Worm (Caenorhabditis elegans) whole organism, early embryonic: ENCODE results near the gene ceh-90.

Experiments
- B0310.2 ChIP-seq: sonication (generic microtip); optimal IDR thresholded peaks from 2 replicates; lab custom pipeline; 2016; ENCODE audit warnings: mild to moderate bottlenecking, missing genetic modification characterization, missing compliant biosample characterization
- F13C5.2 ChIP-seq: sonication (generic microtip); optimal IDR thresholded peaks from 2 replicates; lab custom pipeline; 2017; ENCODE audit warnings: mild to moderate bottlenecking, missing genetic modification characterization, inconsistent platforms, missing compliant biosample characterization
- aly-1 ChIP-seq: sonication (generic microtip); optimal IDR thresholded peaks from 2 replicates; lab custom pipeline; 2016; ENCODE audit warnings: missing genetic modification characterization, missing compliant biosample characterization
- ama-1 ChIP-seq: fragments of 150-350 bp; optimal IDR thresholded peaks from 2 replicates; lab custom pipeline; 2014
- ceh-13 ChIP-seq: fragments of 200-800 bp; sonication (Bioruptor generic); optimal IDR thresholded peaks from 2 replicates; lab custom pipeline; 2018; ENCODE audit warnings: mild to moderate bottlenecking, missing genetic modification characterization, missing compliant biosample characterization
- ceh-36 ChIP-seq: sonication (generic microtip); optimal IDR thresholded peaks from 2 replicates; lab custom pipeline; 2016; ENCODE audit warnings: missing genetic modification characterization, inconsistent platforms, missing compliant biosample characterization
- ets-7 ChIP-seq: sonication (generic microtip); optimal IDR thresholded peaks from 2 replicates; lab custom pipeline; 2016; ENCODE audit warnings: missing genotype, missing genetic modification characterization, missing compliant biosample characterization
- flt-1 ChIP-seq: fragments of 200-800 bp; sonication (Bioruptor generic); IDR thresholded peaks from 2 replicates; pipeline ENCODE4 v1.3.6; 2022; ENCODE audit warnings: missing genetic modification characterization, missing compliant biosample characterization
- hmbx-1 ChIP-seq: sonication (generic microtip); optimal IDR thresholded peaks from 2 replicates; lab custom pipeline; 2016; ENCODE audit warnings: mild to moderate bottlenecking, missing genetic modification characterization, missing compliant biosample characterization
- hmg-4 ChIP-seq: fragments of 200-800 bp; sonication (Bioruptor generic); optimal IDR thresholded peaks from 2 replicates; lab custom pipeline; 2018; ENCODE audit warnings: mild to moderate bottlenecking, missing genetic modification characterization, missing compliant biosample characterization
- hnd-1 ChIP-seq: sonication (generic microtip); optimal IDR thresholded peaks from 2 replicates; lab custom pipeline; 2016; ENCODE audit warnings: missing genetic modification characterization, missing compliant biosample characterization
- pes-1 ChIP-seq: fragments of 200-800 bp; sonication (Bioruptor generic); IDR thresholded peaks from 2 replicates; pipeline ENCODE4 v1.3.6; 2022; ENCODE audit warnings: missing genetic modification reagents, missing genetic modification characterization, missing compliant biosample characterization
- scrt-1 ChIP-seq: fragments of 200-800 bp; sonication (Bioruptor generic); IDR thresholded peaks from 2 replicates; pipeline ENCODE4 v1.3.6; 2022; ENCODE audit warnings: missing genetic modification characterization, missing compliant biosample characterization
- sea-1 ChIP-seq: fragments of 200-800 bp; sonication (Bioruptor generic); conservative IDR thresholded peaks from 2 replicates; pipeline ENCODE4 v1.3.6; 2022; ENCODE audit warnings: missing genetic modification characterization, missing compliant biosample characterization
- tbx-11 ChIP-seq: fragments of 200-800 bp; sonication (Bioruptor generic); IDR thresholded peaks from 2 replicates; pipeline ENCODE4 v1.3.6; 2022; ENCODE audit warnings: missing genetic modification characterization, missing compliant biosample characterization
- tbx-37 ChIP-seq: fragments of 200-800 bp; sonication (Bioruptor generic); conservative IDR thresholded peaks from 2 replicates; pipeline ENCODE4 v1.3.6; 2022; ENCODE audit warnings: missing genetic modification reagents, missing genetic modification characterization, missing compliant biosample characterization
- tra-4 ChIP-seq: sonication (generic microtip); optimal IDR thresholded peaks from 2 replicates; lab custom pipeline; 2017; ENCODE audit warnings: missing genetic modification characterization, missing compliant biosample characterization

The ceh-90 gene

DNA sequence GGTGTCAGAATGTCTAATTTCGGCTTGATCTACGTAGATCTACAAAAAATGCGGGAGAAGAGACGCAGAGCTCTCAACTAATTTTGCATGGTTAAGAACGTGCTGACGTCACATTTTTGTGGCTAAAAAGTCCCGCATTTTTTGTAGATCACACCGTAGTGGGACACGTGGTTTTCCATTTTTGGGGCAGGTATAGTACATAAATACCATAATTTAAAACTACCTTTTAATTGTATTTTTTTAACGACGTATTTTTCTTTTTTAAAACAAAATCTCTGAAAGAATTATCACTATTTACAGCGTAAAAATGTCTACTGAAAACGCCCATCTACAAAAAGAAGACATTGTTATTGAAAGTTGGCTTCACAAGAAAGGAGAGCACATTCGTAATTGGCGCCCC is 9.4 kb downstream of the ceh-90 start, which contains the start of gene akt-2:
TSS of gene akt-2 (plus strand) at position 301 of the 400 bp plus-strand sequence.
- no peak for TF ChIP-seq ceh-36 (tag; lab: Kevin White, UChicago)

DNA sequence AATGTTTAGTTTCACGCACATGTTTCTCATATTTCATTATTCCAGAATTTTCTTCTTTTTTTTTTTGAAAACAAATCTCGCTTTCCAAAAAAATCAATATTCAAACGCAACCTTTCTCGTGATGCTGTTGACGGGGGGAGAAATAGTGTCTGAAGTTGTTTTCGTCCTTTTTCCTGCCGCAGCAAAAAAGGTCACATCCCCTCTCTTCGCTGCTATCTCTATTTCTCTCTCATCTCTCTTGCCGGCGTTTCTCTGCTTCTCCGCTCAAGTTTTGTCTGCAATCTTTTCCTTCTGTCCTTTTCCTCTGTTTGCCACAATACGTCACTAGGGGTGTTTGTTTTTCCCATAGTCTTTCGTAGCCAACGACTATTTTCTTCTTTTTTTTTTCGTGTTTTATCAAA is 10.1 kb downstream of the ceh-90 start:
- no peak for TF ChIP-seq flt-1 (GFP tag; lab: Robert Waterston, UW)
- TF ChIP-seq pes-1 (GFP tag; lab: Robert Waterston, UW), result no peak
- TF ChIP-seq tra-4 (tag; lab: Kevin White, UChicago), result no peak
- no peak for TF ChIP-seq scrt-1 (GFP tag; lab: Robert Waterston, UW)
- no peak for TF ChIP-seq hmg-4 (GFP tag; lab: Kevin White, UChicago)
- no peak for TF ChIP-seq F13C5.2 (tag; lab: Kevin White, UChicago)
- no peak for TF ChIP-seq ceh-36 (tag; lab: Kevin White, UChicago)
- TF ChIP-seq ets-7 (tag; lab: Kevin White, UChicago), result no peak
- TF ChIP-seq hnd-1 (tag; lab: Kevin White, UChicago), result no peak
- TF ChIP-seq B0310.2 (tag; lab: Kevin White, UChicago), result no peak
- TF ChIP-seq sea-1, result no peak
- no peak for TF ChIP-seq tbx-37 (GFP tag; lab: Robert Waterston, UW)
- no peak for TF ChIP-seq ama-1
- no peak for TF ChIP-seq ceh-13 (GFP tag; lab: Kevin White, UChicago)
- no peak for TF ChIP-seq aly-1
- TF ChIP-seq tbx-11 (GFP tag; lab: Robert Waterston, UW), result no peak
- no peak for TF ChIP-seq hmbx-1

DNA sequence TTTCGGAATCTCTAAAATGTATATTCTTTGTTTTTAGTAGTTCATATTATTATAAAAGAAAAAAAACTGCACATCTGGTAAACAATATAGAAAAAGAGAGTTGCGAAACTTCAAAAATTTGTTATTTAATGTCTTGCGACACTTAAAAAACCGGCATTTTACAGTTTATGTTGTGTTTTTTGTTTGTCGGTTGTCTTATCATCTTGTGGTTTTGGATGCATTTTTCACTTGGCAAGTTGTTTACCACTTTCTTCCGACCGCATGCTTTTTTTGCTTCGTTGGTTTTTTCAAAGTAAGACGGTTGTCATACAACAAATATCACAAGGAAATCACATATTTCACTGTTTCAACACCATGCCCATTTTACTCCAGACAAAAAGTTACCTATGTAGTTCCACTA is 11.2 kb downstream of the ceh-90 start:
- TF ChIP-seq hmg-4 (GFP tag; lab: Kevin White, UChicago) (no peak), tra-4 (tag; lab: Kevin White, UChicago) (no peak), sea-1 (no peak), flt-1 (GFP tag; lab: Robert Waterston, UW) (no peak), ets-7 (tag; lab: Kevin White, UChicago) (no peak), hnd-1 (tag; lab: Kevin White, UChicago) (no peak), ama-1 (no peak), hmbx-1 (no peak), B0310.2 (tag; lab: Kevin White, UChicago) (no peak), scrt-1 (GFP tag; lab: Robert Waterston, UW) (no peak), aly-1 (no peak), ceh-36 (tag; lab: Kevin White, UChicago) (no peak), tbx-11 (GFP tag; lab: Robert Waterston, UW) (no peak), ceh-13 (GFP tag; lab: Kevin White, UChicago) (no peak)

ce11 chrX:14141896-14142392 is 14.9 kb downstream of the ceh-90 start, which contains the start of gene ceh-89:
Gene ceh-89, plus strand, starts transcription at chrX:14141946.
- TF ChIP-seq hnd-1 (tag; lab: Kevin White, UChicago) (no peak), tra-4 (tag; lab: Kevin White, UChicago) (no peak), tbx-37 (GFP tag; lab: Robert Waterston, UW) (no peak), scrt-1 (GFP tag; lab: Robert Waterston, UW) (no peak), B0310.2 (tag; lab: Kevin White, UChicago) (no peak), pes-1 (GFP tag; lab: Robert Waterston, UW) (no peak), hmbx-1 (no peak), ama-1 (no peak), ceh-13 (GFP tag; lab: Kevin White, UChicago) (no peak), flt-1 (GFP tag; lab: Robert Waterston, UW) (no peak), aly-1 (no peak), hmg-4 (GFP tag; lab: Kevin White, UChicago) (no peak), ceh-36 (tag; lab: Kevin White, UChicago) (no peak), sea-1 (no peak)

ce11 chrX:14141344-14141841 is 15.4 kb downstream of the ceh-90 start:
- no peak for TF ChIP-seq tbx-37 (GFP tag; lab: Robert Waterston, UW)

DNA sequence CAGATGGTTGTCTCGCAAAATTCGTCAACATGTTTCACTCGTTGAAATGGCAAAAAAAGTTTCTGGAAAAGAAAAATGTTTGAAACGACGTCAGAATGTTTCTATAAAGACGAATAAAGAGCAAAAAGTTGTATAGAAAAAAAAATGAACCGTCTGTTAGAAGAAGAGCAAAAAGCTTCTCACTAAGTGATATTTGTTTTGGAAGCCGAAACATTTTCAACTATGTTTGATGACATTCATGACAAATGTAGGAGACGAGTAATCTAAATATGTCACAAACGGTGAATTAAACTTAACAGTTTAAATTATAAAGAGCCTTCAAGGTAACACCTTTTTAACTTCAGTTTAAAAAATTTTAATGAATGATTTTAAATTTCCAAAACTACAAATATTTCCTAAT is 16.8 kb downstream of the ceh-90 start, which contains the start of gene nkat-1:
TSS of gene nkat-1 (minus strand) at position 101 of the 400 bp plus-strand sequence.
- TF ChIP-seq tra-4 (tag; lab: Kevin White, UChicago), result no peak
- no peak for TF ChIP-seq F13C5.2 (tag; lab: Kevin White, UChicago)
- TF ChIP-seq ceh-13 (GFP tag; lab: Kevin White, UChicago), result no peak
- TF ChIP-seq B0310.2 (tag; lab: Kevin White, UChicago), result no peak
- TF ChIP-seq aly-1, result no peak

- TF ChIP-seq flt-1 (GFP tag; lab: Robert Waterston, UW), result 0 out of 2 replicates have a peak, but pooled peaks have one; percentile 15
- peak; percentile 67 for TF ChIP-seq pes-1 (GFP tag; lab: Robert Waterston, UW)
- 0 out of 2 replicates have a peak, but pooled peaks have one; percentile 38 for TF ChIP-seq scrt-1 (GFP tag; lab: Robert Waterston, UW)
Measured at ce11 chrX:14136795-14137194, 20.0 kb downstream of the ceh-90 start.

DNA sequence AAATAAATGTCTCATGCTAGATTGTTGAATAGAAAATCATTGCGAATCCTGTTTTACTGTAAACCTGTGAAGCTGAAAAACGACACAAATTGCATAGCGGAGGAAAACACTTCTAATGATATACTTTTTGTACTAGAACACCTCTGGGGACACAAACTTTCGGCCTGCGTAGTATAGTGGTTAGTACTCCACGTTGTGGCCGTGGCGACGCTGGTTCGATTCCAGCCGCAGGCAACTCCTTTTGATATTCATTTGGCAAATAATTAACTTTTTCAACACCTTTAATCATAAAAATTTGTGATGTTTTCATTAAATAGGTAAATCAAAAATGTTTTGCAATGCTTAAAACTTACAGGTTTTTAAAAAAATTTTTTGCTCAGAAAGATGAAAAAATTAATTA is 21.9 kb downstream of the ceh-90 start:
- TF ChIP-seq scrt-1 (GFP tag; lab: Robert Waterston, UW), result no peak
- TF ChIP-seq tbx-11 (GFP tag; lab: Robert Waterston, UW), result no peak
- TF ChIP-seq aly-1, result no peak
- TF ChIP-seq ama-1, result no peak
- no peak for TF ChIP-seq ets-7 (tag; lab: Kevin White, UChicago)
- TF ChIP-seq hmg-4 (GFP tag; lab: Kevin White, UChicago), result no peak
- no peak for TF ChIP-seq hnd-1 (tag; lab: Kevin White, UChicago)
- TF ChIP-seq B0310.2 (tag; lab: Kevin White, UChicago), result no peak
- no peak for TF ChIP-seq tbx-37 (GFP tag; lab: Robert Waterston, UW)
- TF ChIP-seq sea-1, result peak; percentile 73; the same call in 1 of the 2 replicates
- no peak for TF ChIP-seq ceh-36 (tag; lab: Kevin White, UChicago)
- TF ChIP-seq ceh-13 (GFP tag; lab: Kevin White, UChicago), result no peak
- TF ChIP-seq F13C5.2 (tag; lab: Kevin White, UChicago), result no peak
- TF ChIP-seq hmbx-1, result no peak
- TF ChIP-seq tra-4 (tag; lab: Kevin White, UChicago), result no peak
- peak; percentile 62 for TF ChIP-seq pes-1 (GFP tag; lab: Robert Waterston, UW)
- TF ChIP-seq flt-1 (GFP tag; lab: Robert Waterston, UW), result peak; percentile 11; the same call in 1 of the 2 replicates
